Worm (Caenorhabditis elegans) whole organism, young adult: ENCODE results near the gene Y82E9BR.6.

ENCODE experiments used
- B0035.1 ChIP-seq: sonication (generic microtip); optimal IDR thresholded peaks from 2 replicates; lab custom pipeline; 2016; ENCODE audit warnings: missing genetic modification characterization, mild to moderate bottlenecking, missing compliant biosample characterization, missing genotype, missing genetic modification reagents
- F33H1.4 ChIP-seq: fragments of 200-800 bp; sonication (Bioruptor generic); IDR thresholded peaks from 2 replicates; pipeline ENCODE4 v1.3.6; 2022; ENCODE audit warnings: missing genetic modification reagents, missing genetic modification characterization, missing compliant biosample characterization
- F57A8.1 ChIP-seq: fragments of 200-800 bp; sonication (Bioruptor generic); optimal IDR thresholded peaks from 2 replicates; lab custom pipeline; 2018; ENCODE audit warnings: mild to moderate bottlenecking, missing genetic modification characterization, moderate library complexity, missing compliant biosample characterization
- K11D2.4 ChIP-seq: fragments of 200-800 bp; sonication (Bioruptor generic); IDR thresholded peaks from 2 replicates; pipeline ENCODE4 v1.3.6; 2022; ENCODE audit warnings: missing genetic modification reagents, missing genetic modification characterization, missing compliant biosample characterization
- attf-6 ChIP-seq: fragments of 200-800 bp; sonication (Bioruptor generic); IDR thresholded peaks from 2 replicates; pipeline ENCODE4 v1.3.6; 2022; ENCODE audit warnings: missing genetic modification reagents, missing genetic modification characterization, missing compliant biosample characterization
- ceh-100 ChIP-seq: fragments of 200-800 bp; sonication (Bioruptor generic); IDR thresholded peaks from 2 replicates; pipeline ENCODE4 v1.3.6; 2022; ENCODE audit warnings: missing genetic modification reagents, missing genetic modification characterization, missing compliant biosample characterization
- ceh-91 ChIP-seq: fragments of 200-800 bp; sonication (Bioruptor generic); IDR thresholded peaks from 2 replicates; pipeline ENCODE4 v1.3.6; 2022; ENCODE audit warnings: missing genetic modification reagents, missing genetic modification characterization, missing compliant biosample characterization
- egl-44 ChIP-seq: fragments of 200-800 bp; sonication (Bioruptor generic); IDR thresholded peaks from 2 replicates; pipeline ENCODE4 v1.3.6; 2022; ENCODE audit warnings: missing genetic modification reagents, missing genetic modification characterization, missing compliant biosample characterization
- gei-17 ChIP-seq: fragments of 200-800 bp; sonication (Bioruptor generic); optimal IDR thresholded peaks from 2 replicates; lab custom pipeline; 2018; ENCODE audit warnings: mild to moderate bottlenecking, missing genetic modification characterization, missing compliant biosample characterization
- lsy-27 ChIP-seq: sonication (generic microtip); optimal IDR thresholded peaks from 2 replicates; lab custom pipeline; 2017; ENCODE audit warnings: missing genetic modification characterization, mild to moderate bottlenecking, missing compliant biosample characterization, antibody characterized with exemption, missing genotype, borderline replicate concordance; ENCODE audit not compliant: insufficient read depth
- madf-3 ChIP-seq: fragments of 200-800 bp; sonication (Bioruptor generic); IDR thresholded peaks from 2 replicates; pipeline ENCODE4 v1.3.6; 2022; ENCODE audit warnings: missing genetic modification reagents, missing genetic modification characterization, missing compliant biosample characterization
- nfya-1 ChIP-seq: sonication (generic microtip); optimal IDR thresholded peaks from 2 replicates; lab custom pipeline; 2017; ENCODE audit warnings: antibody characterized with exemption, missing compliant biosample characterization, missing genetic modification characterization, borderline replicate concordance; ENCODE audit not compliant: insufficient read depth
- nfyb-1 ChIP-seq: fragments of 200-800 bp; sonication (Bioruptor generic); IDR thresholded peaks from 2 replicates; pipeline ENCODE4 v1.3.6; 2022; ENCODE audit warnings: missing genetic modification reagents, missing genetic modification characterization, missing compliant biosample characterization
- nhr-120 ChIP-seq: fragments of 200-800 bp; sonication (Bioruptor generic); IDR thresholded peaks from 2 replicates; pipeline ENCODE4 v1.3.6; 2022; ENCODE audit warnings: missing genetic modification characterization, missing compliant biosample characterization
- nhr-80 ChIP-seq: sonication (generic microtip); optimal IDR thresholded peaks from 2 replicates; lab custom pipeline; 2016; ENCODE audit warnings: missing genetic modification characterization, missing compliant biosample characterization
- repo-1 ChIP-seq: sonication (generic microtip); optimal IDR thresholded peaks from 2 replicates; lab custom pipeline; 2017; ENCODE audit warnings: mild to moderate bottlenecking, missing genetic modification characterization, missing compliant biosample characterization
- snpc-1.1 ChIP-seq: sonication (generic microtip); optimal IDR thresholded peaks from 2 replicates; lab custom pipeline; 2017; ENCODE audit warnings: missing genetic modification characterization, mild to moderate bottlenecking, missing compliant biosample characterization, antibody characterized with exemption, moderate library complexity, missing genotype, missing genetic modification reagents; ENCODE audit not compliant: insufficient read depth
- snpc-1.3 ChIP-seq: sonication (generic microtip); optimal IDR thresholded peaks from 2 replicates; lab custom pipeline; 2017; ENCODE audit warnings: missing genetic modification characterization, mild to moderate bottlenecking, missing compliant biosample characterization, antibody characterized with exemption, moderate library complexity, missing genotype, missing genetic modification reagents; ENCODE audit not compliant: insufficient read depth
- snpc-4 ChIP-seq, 5 experiments: fragments of 150-350 bp in 1 of 5; sonication (generic microtip) in 4 of 5; optimal IDR thresholded peaks; 2 replicates each; lab custom pipeline; 2014 to 2018; ENCODE audit warnings: missing genetic modification characterization in 5 of 5, missing biosample characterization in 3 of 5, antibody characterized with exemption in 2 of 5, mild to moderate bottlenecking in 2 of 5, missing compliant biosample characterization in 2 of 5, missing genotype in 2 of 5, moderate library complexity in 2 of 5, missing genetic modification reagents in 1 of 5
- tlf-1 ChIP-seq: fragments of 200-800 bp; sonication (Bioruptor generic); optimal IDR thresholded peaks from 2 replicates; lab custom pipeline; 2018; ENCODE audit warnings: mild to moderate bottlenecking, missing genetic modification characterization, missing compliant biosample characterization
- zfh-2 ChIP-seq: fragments of 200-800 bp; sonication (Bioruptor generic); conservative IDR thresholded peaks from 2 replicates; pipeline ENCODE4 v1.3.6; 2022; ENCODE audit warnings: missing genetic modification reagents, missing genetic modification characterization, missing compliant biosample characterization
- ztf-3 ChIP-seq: fragments of 200-800 bp; sonication (Bioruptor generic); optimal IDR thresholded peaks from 2 replicates; lab custom pipeline; 2018; ENCODE audit warnings: mild to moderate bottlenecking, missing genetic modification characterization, missing compliant biosample characterization
- ztf-6 ChIP-seq: fragments of 200-800 bp; sonication (Bioruptor generic); IDR thresholded peaks from 2 replicates; pipeline ENCODE4 v1.3.6; 2022; ENCODE audit warnings: missing genetic modification reagents, missing genetic modification characterization, missing compliant biosample characterization

Gene Y82E9BR.6

DNA sequence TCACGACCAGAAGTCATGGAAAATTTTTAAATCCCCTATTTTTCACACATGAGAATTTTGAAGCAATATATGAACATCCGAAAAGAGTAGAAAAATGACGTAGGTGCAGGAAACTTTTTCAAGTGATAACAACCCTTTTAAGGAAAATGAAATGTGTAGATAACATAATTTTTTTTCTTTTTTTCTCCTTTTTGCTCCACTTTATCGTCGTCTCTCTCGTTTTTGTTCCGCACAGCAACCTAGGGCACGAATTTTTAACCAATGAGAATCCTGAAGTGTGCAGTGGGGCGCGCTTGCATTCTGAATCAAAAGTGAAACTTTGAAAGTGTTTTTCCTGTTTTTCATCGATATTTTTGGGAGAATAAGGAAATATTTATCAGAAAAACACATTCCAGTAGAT lies 11.7 kb downstream of the Y82E9BR.6 start (continued):
- TF ChIP-seq nfyb-1 (GFP tag; lab: Robert Waterston, UW) = peak; percentile 38; the same call in 1 of the 2 replicates
- no peak for TF ChIP-seq snpc-1.1 (tag; lab: Kevin White, UChicago)
- no peak for TF ChIP-seq repo-1 (tag; lab: Kevin White, UChicago)
- no peak for TF ChIP-seq lsy-27 (tag; lab: Kevin White, UChicago)
- TF ChIP-seq snpc-4 (GFP tag; optimal IDR thresholded peaks at IDR 0.05; lab: Kevin White, UChicago) = no peak
- no peak for TF ChIP-seq snpc-4 (tag; optimal IDR thresholded peaks at IDR 0.05; lab: Kevin White, UChicago)
- no peak for TF ChIP-seq F33H1.4 (GFP tag; lab: Robert Waterston, UW)
- TF ChIP-seq zfh-2 (GFP tag; lab: Robert Waterston, UW) = no peak
- TF ChIP-seq ceh-100 (GFP tag; lab: Robert Waterston, UW) = no peak
- TF ChIP-seq egl-44 (GFP tag; lab: Robert Waterston, UW) = no peak
- no peak for TF ChIP-seq attf-6 (GFP tag; lab: Robert Waterston, UW)
- TF ChIP-seq tlf-1 (GFP tag; lab: Kevin White, UChicago) = no peak

DNA sequence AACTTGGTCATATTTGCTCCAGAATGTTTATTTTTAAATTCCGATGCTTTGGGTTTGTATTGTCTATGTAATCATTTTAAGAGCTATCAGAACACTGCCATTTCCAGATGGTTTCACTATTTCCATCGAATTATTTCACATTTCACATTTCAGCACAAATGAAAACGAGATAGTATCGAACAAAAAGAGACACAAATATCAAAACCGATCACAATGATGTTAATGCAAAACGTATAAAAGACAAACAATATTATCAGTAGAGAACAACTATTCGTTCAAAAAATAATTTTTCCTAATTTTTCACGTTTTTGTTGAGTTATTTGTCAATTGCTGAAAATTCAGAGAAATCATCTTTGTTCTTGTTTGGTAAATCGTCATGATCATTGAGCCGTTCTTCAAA lies 14.3 kb downstream of the Y82E9BR.6 start:
- TF ChIP-seq nhr-80 (peak; percentile 67), ztf-6 (GFP tag; lab: Robert Waterston, UW) (no peak)

- no peak for TF ChIP-seq gei-17 (GFP tag; lab: Kevin White, UChicago)
- peak; percentile 38 for TF ChIP-seq nhr-80
Observed at ce11 chrIII:1398183-1398582, 17.2 kb downstream of the Y82E9BR.6 start.

DNA sequence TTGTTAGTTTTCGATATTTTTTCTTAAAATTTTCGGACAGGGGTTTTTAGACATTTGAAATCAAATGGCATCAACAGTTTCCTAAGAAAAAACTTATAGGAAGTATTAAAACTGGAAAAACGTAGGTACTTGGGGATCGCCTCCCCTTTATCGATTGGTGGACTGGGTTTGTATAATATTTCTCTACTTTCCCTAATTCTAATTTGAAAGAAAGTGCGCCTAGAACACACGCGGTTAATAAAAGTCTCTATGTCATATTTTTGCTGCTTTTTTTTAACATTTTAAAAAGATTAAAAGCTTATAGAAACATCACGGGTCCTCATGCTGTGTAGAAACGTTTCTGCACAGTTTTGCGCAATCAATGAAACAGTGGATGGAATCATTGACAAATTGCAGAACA lies 18.6 kb downstream of the Y82E9BR.6 start, which contains the start of gene pals-16:
pals-16 (plus strand) TSS at position 301 of the 400 bp plus-strand sequence.
- TF ChIP-seq B0035.1 (tag; lab: Kevin White, UChicago) (no peak), K11D2.4 (GFP tag; lab: Robert Waterston, UW) (no peak)
- TF ChIP-seq, all 124 proteins: peak for 0

ce11 chrIII:1401497-1401990 lies 20.5 kb downstream of the Y82E9BR.6 start, which contains the start of gene pals-19:
Gene pals-19 (plus strand): TSS chrIII:1401940.
- TF ChIP-seq nhr-80 = peak; percentile 69
- no peak for TF ChIP-seq nfya-1 (tag; lab: Kevin White, UChicago)
- no peak for TF ChIP-seq ceh-91 (GFP tag; lab: Robert Waterston, UW)
- TF ChIP-seq, all 124 proteins: peak for 1

- TF ChIP-seq lsy-27 (tag; lab: Kevin White, UChicago) = no peak
- no peak for TF ChIP-seq snpc-1.1 (tag; lab: Kevin White, UChicago)
- TF ChIP-seq nhr-120 (GFP tag; lab: Robert Waterston, UW) = no peak
- TF ChIP-seq ztf-3 (GFP tag; lab: Kevin White, UChicago) = no peak
- TF ChIP-seq snpc-1.3 = no peak
- TF ChIP-seq, all 124 proteins: peak for 0
Observed at ce11 chrIII:1403108-1403507, 22.1 kb downstream of the Y82E9BR.6 start, which contains the start of gene pals-18. Gene pals-18 (plus strand): TSS chrIII:1403408.

ce11 chrIII:1409139-1409538 lies 28.1 kb downstream of the Y82E9BR.6 start, which contains the start of gene Y82E9BR.22:
Gene Y82E9BR.22 (minus strand): TSS chrIII:1409239.
- TF ChIP-seq F57A8.1 (GFP tag; lab: Kevin White, UChicago) = no peak
- 0 out of 2 replicates have a peak, but pooled peaks have one; percentile 51 for TF ChIP-seq madf-3
